Worm (Caenorhabditis elegans) whole organism, L1 larva: ENCODE measurements around the gene F33A8.4.

ENCODE experiments used
- alr-1 ChIP-seq: fragments of 200-800 bp; sonication (Bioruptor generic); optimal IDR thresholded peaks from 2 replicates; lab custom pipeline; 2018; ENCODE audit warnings: borderline replicate concordance, mild to moderate bottlenecking, missing genetic modification characterization, missing compliant biosample characterization
- elt-2 ChIP-seq: sonication (generic microtip); optimal IDR thresholded peaks from 2 replicates; lab custom pipeline; 2016; ENCODE audit warnings: missing genetic modification characterization, mild to moderate bottlenecking, inconsistent platforms, missing compliant biosample characterization, missing genetic modification reagents
- fkh-10 ChIP-seq: sonication (generic microtip); optimal IDR thresholded peaks from 2 replicates; lab custom pipeline; 2017; ENCODE audit warnings: missing biosample characterization, missing genetic modification reagents, missing genetic modification characterization
- unc-86 ChIP-seq: sonication (generic microtip); optimal IDR thresholded peaks from 2 replicates; lab custom pipeline; 2016; ENCODE audit warnings: missing genetic modification characterization, missing compliant biosample characterization

ce11 chrII:11094431-11094830 is 45.6 kb upstream of the F33A8.4 start:
- no peak for TF ChIP-seq alr-1 (tag; lab: Kevin White, UChicago)
- no peak for TF ChIP-seq fkh-10 (GFP tag; lab: Kevin White, UChicago)
- no peak for TF ChIP-seq elt-2 (tag; lab: Kevin White, UChicago)
- TF ChIP-seq unc-86 (tag; lab: Kevin White, UChicago), result no peak
